Worm (Caenorhabditis elegans) whole organism, L3 larva: ENCODE results near the gene F57C2.4.

ENCODE experiments used
- ZK546.5 ChIP-seq: sonication (generic microtip); optimal IDR thresholded peaks from 2 replicates; lab custom pipeline; 2017; ENCODE audit warnings: missing biosample characterization, missing genetic modification characterization
- ama-1 ChIP-seq: fragments of 150-350 bp; optimal IDR thresholded peaks from 2 replicates; lab custom pipeline; 2018
- ceh-28 ChIP-seq: fragments of 150-350 bp; optimal IDR thresholded peaks from 2 replicates; lab custom pipeline; 2014; ENCODE audit warnings: missing biosample characterization, missing genetic modification reagents, missing genetic modification characterization
- ceh-9 ChIP-seq: sonication (generic microtip); optimal IDR thresholded peaks from 2 replicates; lab custom pipeline; 2018; ENCODE audit warnings: missing biosample characterization, missing genetic modification characterization
- daf-12 ChIP-seq: fragments of 150-350 bp; optimal IDR thresholded peaks from 2 replicates; lab custom pipeline; 2014; ENCODE audit warnings: missing biosample characterization, missing genetic modification reagents, missing genetic modification characterization
- egl-27 ChIP-seq: sonication (generic microtip); optimal IDR thresholded peaks from 4 replicates; lab custom pipeline; 2017; ENCODE audit warnings: missing biosample characterization, missing genetic modification reagents, missing genetic modification characterization
- elt-1 ChIP-seq: fragments of 150-350 bp; optimal IDR thresholded peaks from 2 replicates; lab custom pipeline; 2014; ENCODE audit warnings: missing biosample characterization, missing genetic modification characterization
- elt-2 ChIP-seq: sonication (generic microtip); optimal IDR thresholded peaks from 2 replicates; lab custom pipeline; 2016; ENCODE audit warnings: missing genetic modification reagents, mild to moderate bottlenecking, missing genetic modification characterization, missing compliant biosample characterization
- elt-3 ChIP-seq, 3 experiments: fragments of 150-350 bp in 1 of 3; sonication (generic microtip) in 2 of 3; optimal IDR thresholded peaks; 2 replicates in 2 of 3; 4 replicates in 1 of 3; lab custom pipeline; 2014 to 2017; ENCODE audit warnings: missing biosample characterization in 3 of 3, missing genetic modification characterization in 3 of 3
- eor-1 ChIP-seq, 2 experiments: fragments of 150-350 bp; optimal IDR thresholded peaks; 2 replicates each; lab custom pipeline; 2014 to 2018; ENCODE audit warnings: missing biosample characterization in 2 of 2, missing genetic modification characterization in 2 of 2
- fkh-10 ChIP-seq: sonication (generic microtip); optimal IDR thresholded peaks from 2 replicates; lab custom pipeline; 2017; ENCODE audit warnings: missing biosample characterization, missing genetic modification reagents, missing genetic modification characterization
- fkh-2 ChIP-seq: fragments of 150-350 bp; optimal IDR thresholded peaks from 2 replicates; lab custom pipeline; 2014; ENCODE audit warnings: missing biosample characterization, missing genetic modification reagents, missing genetic modification characterization
- hmg-11 ChIP-seq: sonication (generic microtip); optimal IDR thresholded peaks from 2 replicates; lab custom pipeline; 2016; ENCODE audit warnings: missing genetic modification characterization, missing compliant biosample characterization
- jun-1 ChIP-seq: fragments of 150-350 bp; optimal IDR thresholded peaks from 2 replicates; lab custom pipeline; 2014; ENCODE audit warnings: missing biosample characterization, missing genetic modification reagents, missing genetic modification characterization
- lin-15B ChIP-seq: fragments of 150-350 bp; optimal IDR thresholded peaks from 2 replicates; lab custom pipeline; 2014; ENCODE audit warnings: missing biosample characterization, missing genetic modification characterization
- lin-39 ChIP-seq: fragments of 150-350 bp; optimal IDR thresholded peaks from 2 replicates; lab custom pipeline; 2018; ENCODE audit warnings: missing biosample characterization, missing genetic modification reagents, missing genetic modification characterization
- lsy-12 ChIP-seq: sonication (generic microtip); optimal IDR thresholded peaks from 2 replicates; lab custom pipeline; 2016; ENCODE audit warnings: mild to moderate bottlenecking, missing genetic modification characterization, missing compliant biosample characterization
- mdl-1 ChIP-seq: fragments of 150-350 bp; optimal IDR thresholded peaks from 2 replicates; lab custom pipeline; 2014; ENCODE audit warnings: missing biosample characterization, missing genetic modification characterization
- mml-1 ChIP-seq: fragments of 150-350 bp; sonication (generic microtip); optimal IDR thresholded peaks from 3 replicates; lab custom pipeline; 2014; ENCODE audit warnings: missing biosample characterization, missing genetic modification characterization
- nfya-1 ChIP-seq: sonication (generic microtip); optimal IDR thresholded peaks from 2 replicates; lab custom pipeline; 2017; ENCODE audit warnings: missing genetic modification characterization, mild to moderate bottlenecking, missing compliant biosample characterization, antibody characterized with exemption, moderate library complexity; ENCODE audit not compliant: insufficient read depth
- nhr-12 ChIP-seq: fragments of 150-350 bp; optimal IDR thresholded peaks from 2 replicates; lab custom pipeline; 2014; ENCODE audit warnings: missing biosample characterization, missing genetic modification characterization
- nhr-23 ChIP-seq: fragments of 150-350 bp; optimal IDR thresholded peaks from 2 replicates; lab custom pipeline; 2014; ENCODE audit warnings: missing biosample characterization, missing genetic modification reagents, missing genetic modification characterization
- nhr-25 ChIP-seq: sonication (generic microtip); optimal IDR thresholded peaks from 2 replicates; lab custom pipeline; 2017; ENCODE audit warnings: missing biosample characterization, missing genetic modification characterization
- nhr-43 ChIP-seq: sonication (generic microtip); optimal IDR thresholded peaks from 2 replicates; lab custom pipeline; 2016; ENCODE audit warnings: mild to moderate bottlenecking, missing genetic modification characterization, missing compliant biosample characterization; ENCODE audit not compliant: poor library complexity, severe bottlenecking
- nhr-67 ChIP-seq: fragments of 150-350 bp; optimal IDR thresholded peaks from 2 replicates; lab custom pipeline; 2014; ENCODE audit warnings: missing biosample characterization, missing genetic modification characterization
- nhr-76 ChIP-seq: fragments of 150-350 bp; sonication (generic microtip); optimal IDR thresholded peaks from 5 replicates; lab custom pipeline; 2014; ENCODE audit warnings: missing biosample characterization, missing genetic modification characterization
- nhr-77 ChIP-seq: fragments of 150-350 bp; optimal IDR thresholded peaks from 2 replicates; lab custom pipeline; 2014; ENCODE audit warnings: missing biosample characterization, missing genetic modification characterization
- pha-4 ChIP-seq: fragments of 150-350 bp; optimal IDR thresholded peaks from 2 replicates; lab custom pipeline; 2014; ENCODE audit warnings: missing biosample characterization, missing genetic modification reagents, missing genetic modification characterization
- pqm-1 ChIP-seq: fragments of 150-350 bp; optimal IDR thresholded peaks from 2 replicates; lab custom pipeline; 2017; ENCODE audit warnings: missing biosample characterization, missing genetic modification characterization, inconsistent platforms
- sea-2 ChIP-seq: fragments of 150-350 bp; sonication (generic microtip); optimal IDR thresholded peaks from 4 replicates; lab custom pipeline; 2014; ENCODE audit warnings: missing biosample characterization, missing genetic modification reagents, missing genetic modification characterization
- skn-1 ChIP-seq: fragments of 150-350 bp; optimal IDR thresholded peaks from 2 replicates; lab custom pipeline; 2014; ENCODE audit warnings: missing biosample characterization, missing genetic modification characterization
- snpc-4 ChIP-seq: fragments of 150-350 bp; optimal IDR thresholded peaks from 2 replicates; lab custom pipeline; 2014; ENCODE audit warnings: missing biosample characterization, missing genetic modification characterization
- tbx-2 ChIP-seq: sonication (generic microtip); optimal IDR thresholded peaks from 2 replicates; lab custom pipeline; 2016; ENCODE audit warnings: mild to moderate bottlenecking, missing genetic modification characterization, missing compliant biosample characterization
- unc-39 ChIP-seq: sonication (generic microtip); optimal IDR thresholded peaks from 4 replicates; lab custom pipeline; 2017; ENCODE audit warnings: missing biosample characterization, missing genetic modification characterization
- ztf-11 ChIP-seq: fragments of 150-350 bp; optimal IDR thresholded peaks from 2 replicates; lab custom pipeline; 2014; ENCODE audit warnings: missing biosample characterization, missing genetic modification characterization
- ztf-4 ChIP-seq: fragments of 150-350 bp; optimal IDR thresholded peaks from 2 replicates; lab custom pipeline; 2014; ENCODE audit warnings: missing biosample characterization, missing genetic modification characterization

Gene F57C2.4

DNA sequence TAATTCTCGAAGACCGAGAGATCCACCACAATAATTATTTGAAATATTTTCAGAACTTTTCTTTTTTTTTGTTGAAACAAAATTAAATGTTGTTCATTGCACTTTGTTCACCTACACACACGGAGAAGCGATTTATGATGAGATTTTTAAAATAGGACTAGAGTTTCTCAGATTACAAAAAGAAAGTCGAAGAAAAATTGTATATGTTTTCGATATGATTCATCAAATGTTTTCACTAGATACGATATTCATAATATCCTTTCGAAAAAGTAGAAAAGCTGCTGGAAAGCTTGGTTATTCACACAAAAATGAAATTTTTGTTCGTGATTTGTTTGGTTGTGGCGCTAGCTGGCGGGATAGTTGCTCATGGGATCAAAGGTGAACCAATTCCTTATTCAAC lies at the start of gene F57C2.4:
Gene F57C2.4, plus strand, starts transcription at position 301 of the 400 bp plus-strand sequence.
- TF ChIP-seq nhr-23 (tag; lab: Kevin White, UChicago) (no peak), elt-3 (tag; optimal IDR thresholded peaks at IDR 0.05; lab: Kevin White, UChicago) (no peak), pqm-1 (tag; lab: Kevin White, UChicago) (no peak), ztf-11 (no peak), lsy-12 (tag; lab: Kevin White, UChicago) (no peak), ama-1 (lab: Kevin White, UChicago) (no peak), ceh-28 (no peak), mml-1 (tag; lab: Kevin White, UChicago) (no peak), jun-1 (tag; lab: Kevin White, UChicago) (no peak), fkh-2 (tag; lab: Kevin White, UChicago) (no peak), ceh-9 (tag; lab: Kevin White, UChicago) (no peak), skn-1 (tag; lab: Kevin White, UChicago) (no peak), mdl-1 (tag; lab: Kevin White, UChicago) (no peak), elt-1 (tag; lab: Kevin White, UChicago) (no peak), nfya-1 (no peak), ztf-4 (tag; lab: Kevin White, UChicago) (no peak), sea-2 (GFP tag; lab: Kevin White, UChicago) (no peak)

DNA sequence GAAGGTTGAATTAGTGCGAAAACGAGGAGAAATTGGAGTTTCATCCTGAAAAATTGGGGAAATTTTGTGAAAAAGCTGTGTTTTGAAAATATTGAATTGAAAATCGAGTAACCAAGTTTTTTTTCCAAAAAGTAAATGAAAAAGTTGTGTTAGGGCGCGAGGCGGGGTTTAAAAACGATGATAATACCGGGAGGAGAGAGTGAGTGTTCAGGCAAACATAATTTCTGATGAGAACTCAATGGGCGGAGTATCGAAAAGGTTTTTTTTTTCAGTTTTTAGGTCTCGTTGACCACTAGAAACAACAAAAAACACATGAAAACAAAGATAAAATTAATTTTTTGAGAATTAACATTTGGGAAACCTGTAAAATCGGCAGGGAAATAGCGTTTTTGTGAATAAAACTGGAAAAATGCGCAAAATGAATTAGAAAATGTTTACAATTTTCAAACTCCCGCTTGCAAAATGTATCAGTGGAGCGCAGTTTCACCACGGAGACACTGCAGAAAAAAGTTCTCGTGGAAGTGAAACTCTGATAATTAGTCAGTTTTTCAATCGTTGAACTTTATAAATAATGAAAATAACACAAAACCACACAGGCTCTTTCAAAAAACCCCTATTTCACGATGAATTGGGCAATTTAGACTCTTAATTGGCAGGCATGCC lies 45.4 kb upstream of the F57C2.4 start, which contains the start of gene C13B4.1:
Gene C13B4.1, minus strand, starts transcription at position 51 of the 663 bp plus-strand sequence.
- TF ChIP-seq lsy-12 (tag; lab: Kevin White, UChicago) (no peak), fkh-2 (tag; lab: Kevin White, UChicago) (no peak), ama-1 (lab: Kevin White, UChicago) (no peak), unc-39 (no peak), egl-27 (tag; lab: Kevin White, UChicago) (no peak), mdl-1 (tag; lab: Kevin White, UChicago) (no peak), nhr-67 (tag; lab: Kevin White, UChicago) (no peak), daf-12 (no peak), nhr-12 (no peak), mml-1 (tag; lab: Kevin White, UChicago) (no peak)

DNA sequence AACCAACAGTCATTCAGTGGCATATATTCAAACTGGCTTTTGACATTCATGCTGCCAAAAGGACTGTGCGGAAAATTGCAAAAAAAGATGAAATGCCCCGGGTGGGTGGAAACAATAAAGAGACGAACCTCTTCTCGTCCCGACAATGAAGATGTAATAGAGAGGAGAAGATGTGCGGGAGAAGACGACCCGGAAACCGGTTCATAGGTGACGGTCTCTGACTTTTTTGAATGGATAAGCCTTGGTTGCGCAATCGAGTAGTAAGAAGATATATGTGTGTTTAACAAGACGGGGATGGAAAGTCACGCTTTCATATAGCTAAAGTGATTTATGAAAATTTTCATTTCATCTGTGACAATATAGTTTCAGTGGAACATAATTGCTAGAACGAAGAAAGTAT lies 44.3 kb upstream of the F57C2.4 start:
- TF ChIP-seq skn-1 (tag; lab: Kevin White, UChicago) (no peak), nfya-1 (no peak), nhr-23 (tag; lab: Kevin White, UChicago) (peak; percentile 43), mdl-1 (tag; lab: Kevin White, UChicago) (no peak), nhr-25 (tag; lab: Kevin White, UChicago) (peak; percentile 50)

- TF ChIP-seq pha-4 (tag; lab: Kevin White, UChicago) (peak; percentile 16), ZK546.5 (no peak)
Measured at ce11 chrII:14483813-14484212, 41.3 kb upstream of the F57C2.4 start.

DNA sequence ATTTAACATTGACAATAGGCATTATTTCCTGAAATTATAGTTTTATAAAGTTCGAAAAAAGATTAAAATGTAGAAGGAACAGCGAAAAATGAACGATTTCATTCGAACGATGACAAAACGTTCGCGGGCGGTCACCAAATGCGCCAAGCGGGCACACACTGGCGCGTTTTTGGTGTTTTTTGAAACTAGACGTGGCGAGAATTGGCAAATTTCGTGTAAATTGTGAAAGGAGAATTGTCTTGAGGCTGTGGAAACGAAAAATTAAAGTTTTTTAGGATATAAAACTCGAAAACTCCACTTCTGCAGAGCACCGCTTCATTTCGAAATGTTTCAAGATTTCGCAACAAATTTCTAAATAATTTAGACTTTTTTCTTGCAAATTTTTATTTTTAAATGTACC lies 36.5 kb upstream of the F57C2.4 start, which contains the start of gene usp-14:
Gene usp-14, minus strand, starts transcription at position 28 of the 400 bp plus-strand sequence.
- TF ChIP-seq lin-15B (peak; percentile 55), fkh-10 (GFP tag; lab: Kevin White, UChicago) (no peak), lsy-12 (tag; lab: Kevin White, UChicago) (peak; percentile 15), snpc-4 (peak; percentile 74), ceh-9 (tag; lab: Kevin White, UChicago) (no peak), elt-2 (tag; lab: Kevin White, UChicago) (peak; percentile 13), nhr-23 (tag; lab: Kevin White, UChicago) (peak; percentile 29), nhr-43 (tag; lab: Kevin White, UChicago) (peak; percentile 27), nhr-25 (tag; lab: Kevin White, UChicago) (peak; percentile 48), nhr-77 (tag; lab: Kevin White, UChicago) (peak; percentile 28), skn-1 (tag; lab: Kevin White, UChicago) (peak; percentile 77), nfya-1 (peak; percentile 52), lin-39 (peak; percentile 1), pha-4 (tag; lab: Kevin White, UChicago) (peak; percentile 48), elt-1 (tag; lab: Kevin White, UChicago) (no peak), eor-1 (tag; optimal IDR thresholded peaks at IDR 0.05; lab: Kevin White, UChicago) (no peak), tbx-2 (peak; percentile 37), hmg-11 (peak; percentile 39), nhr-76 (tag; lab: Kevin White, UChicago) (no peak)
